Worm (Caenorhabditis elegans): Measurements from ENCODE around the gene cyp-33C6.

Gene cyp-33C6

ce11 chrV:2218803-2219202 is 30.4 kb downstream of the cyp-33C6 start, which contains the start of gene nhr-56:
Gene nhr-56, plus strand, starts transcription at chrV:2219004.
- TF ChIP-seq hmg-4 (GFP tag; optimal IDR thresholded peaks at IDR 0.05), result no peak
- no peak for TF ChIP-seq tra-4 (tag; optimal IDR thresholded peaks at IDR 0.05)
- TF ChIP-seq hnd-1 (tag; optimal IDR thresholded peaks at IDR 0.05), result no peak
- no peak for TF ChIP-seq sea-1 (GFP tag; conservative IDR thresholded peaks at IDR 0.05)
- TF ChIP-seq aly-1 (tag; optimal IDR thresholded peaks at IDR 0.05), result no peak
- no peak for TF ChIP-seq pes-1 (GFP tag; IDR thresholded peaks at IDR 0.05)
- TF ChIP-seq B0310.2 (tag; optimal IDR thresholded peaks at IDR 0.05), result no peak
- TF ChIP-seq ceh-36 (tag; optimal IDR thresholded peaks at IDR 0.05), result no peak
- TF ChIP-seq hmbx-1 (tag; optimal IDR thresholded peaks at IDR 0.05), result no peak
- TF ChIP-seq flt-1 (GFP tag; IDR thresholded peaks at IDR 0.05), result no peak
- no peak for TF ChIP-seq ets-7 (tag; optimal IDR thresholded peaks at IDR 0.05)
- no peak for TF ChIP-seq scrt-1 (GFP tag; IDR thresholded peaks at IDR 0.05)

ce11 chrV:2216927-2217326 is 32.3 kb downstream of the cyp-33C6 start:
- TF ChIP-seq hnd-1 (tag; optimal IDR thresholded peaks at IDR 0.05), result no peak
- TF ChIP-seq ama-1 (optimal IDR thresholded peaks at IDR 0.05), result no peak
- no peak for TF ChIP-seq ceh-13 (GFP tag; optimal IDR thresholded peaks at IDR 0.05)
- TF ChIP-seq tbx-37 (GFP tag; conservative IDR thresholded peaks at IDR 0.05), result no peak
- TF ChIP-seq hmg-4 (GFP tag; optimal IDR thresholded peaks at IDR 0.05), result no peak
- TF ChIP-seq tra-4 (tag; optimal IDR thresholded peaks at IDR 0.05), result no peak
- TF ChIP-seq aly-1 (tag; optimal IDR thresholded peaks at IDR 0.05), result no peak
- no peak for TF ChIP-seq ceh-36 (tag; optimal IDR thresholded peaks at IDR 0.05)
- TF ChIP-seq ets-7 (tag; optimal IDR thresholded peaks at IDR 0.05), result no peak
- TF ChIP-seq flt-1 (GFP tag; IDR thresholded peaks at IDR 0.05), result no peak
- no peak for TF ChIP-seq B0310.2 (tag; optimal IDR thresholded peaks at IDR 0.05)
- TF ChIP-seq scrt-1 (GFP tag; IDR thresholded peaks at IDR 0.05), result no peak
- no peak for TF ChIP-seq tbx-11 (GFP tag; IDR thresholded peaks at IDR 0.05)
- no peak for TF ChIP-seq pes-1 (GFP tag; IDR thresholded peaks at IDR 0.05)
- TF ChIP-seq F13C5.2 (tag; optimal IDR thresholded peaks at IDR 0.05), result no peak

- TF ChIP-seq tbx-37 (GFP tag; conservative IDR thresholded peaks at IDR 0.05) (no peak), flt-1 (GFP tag; IDR thresholded peaks at IDR 0.05) (no peak), ets-7 (tag; optimal IDR thresholded peaks at IDR 0.05) (no peak), hnd-1 (tag; optimal IDR thresholded peaks at IDR 0.05) (no peak), aly-1 (tag; optimal IDR thresholded peaks at IDR 0.05) (no peak), sea-1 (GFP tag; conservative IDR thresholded peaks at IDR 0.05) (no peak), B0310.2 (tag; optimal IDR thresholded peaks at IDR 0.05) (no peak), hmg-4 (GFP tag; optimal IDR thresholded peaks at IDR 0.05) (no peak)
Observed at ce11 chrV:2215352-2215751, 33.9 kb downstream of the cyp-33C6 start, which contains the start of gene nstp-8. Gene nstp-8, plus strand, starts transcription at chrV:2215652.

- no peak for TF ChIP-seq hmg-4 (GFP tag; optimal IDR thresholded peaks at IDR 0.05)
- no peak for TF ChIP-seq tbx-11 (GFP tag; IDR thresholded peaks at IDR 0.05)
- no peak for TF ChIP-seq scrt-1 (GFP tag; IDR thresholded peaks at IDR 0.05)
- no peak for TF ChIP-seq hnd-1 (tag; optimal IDR thresholded peaks at IDR 0.05)
- no peak for TF ChIP-seq aly-1 (tag; optimal IDR thresholded peaks at IDR 0.05)
- TF ChIP-seq ets-7 (tag; optimal IDR thresholded peaks at IDR 0.05), result no peak
- no peak for TF ChIP-seq flt-1 (GFP tag; IDR thresholded peaks at IDR 0.05)
Observed at ce11 chrV:2214428-2215038, 34.7 kb downstream of the cyp-33C6 start, which contains the start of gene nhr-184. Gene nhr-184, minus strand, starts transcription at chrV:2214478.

ce11 chrV:2211936-2212335 is 37.3 kb downstream of the cyp-33C6 start, which contains the start of gene nhr-133:
Gene nhr-133, minus strand, starts transcription at chrV:2212118.
- TF ChIP-seq scrt-1 (GFP tag; IDR thresholded peaks at IDR 0.05), result no peak

- TF ChIP-seq B0310.2 (tag; optimal IDR thresholded peaks at IDR 0.05), result no peak
- no peak for TF ChIP-seq aly-1 (tag; optimal IDR thresholded peaks at IDR 0.05)
- no peak for TF ChIP-seq tbx-11 (GFP tag; IDR thresholded peaks at IDR 0.05)
Observed at ce11 chrV:2207527-2207926, 41.7 kb downstream of the cyp-33C6 start.

ce11 chrV:2206801-2207200 is 42.4 kb downstream of the cyp-33C6 start, which contains the start of gene svh-11:
Gene svh-11, plus strand, starts transcription at chrV:2207101.
- no peak for TF ChIP-seq hmbx-1 (tag; optimal IDR thresholded peaks at IDR 0.05)
- TF ChIP-seq flt-1 (GFP tag; IDR thresholded peaks at IDR 0.05), result no peak

- TF ChIP-seq B0310.2 (tag; optimal IDR thresholded peaks at IDR 0.05) (no peak), hmg-4 (GFP tag; optimal IDR thresholded peaks at IDR 0.05) (no peak), ceh-13 (GFP tag; optimal IDR thresholded peaks at IDR 0.05) (no peak), F13C5.2 (tag; optimal IDR thresholded peaks at IDR 0.05) (no peak), pes-1 (GFP tag; IDR thresholded peaks at IDR 0.05) (no peak), hnd-1 (tag; optimal IDR thresholded peaks at IDR 0.05) (no peak), tbx-37 (GFP tag; conservative IDR thresholded peaks at IDR 0.05) (no peak), aly-1 (tag; optimal IDR thresholded peaks at IDR 0.05) (no peak), flt-1 (GFP tag; IDR thresholded peaks at IDR 0.05) (no peak), ama-1 (optimal IDR thresholded peaks at IDR 0.05) (no peak), sea-1 (GFP tag; conservative IDR thresholded peaks at IDR 0.05) (no peak)
Observed at ce11 chrV:2206181-2206580, 43.0 kb downstream of the cyp-33C6 start, which contains the start of gene srt-40. Gene srt-40, minus strand, starts transcription at chrV:2206281.

- TF ChIP-seq F13C5.2 (tag; optimal IDR thresholded peaks at IDR 0.05), result no peak
Observed at ce11 chrV:2204080-2204479, 45.1 kb downstream of the cyp-33C6 start, which contains the start of gene cyp-33C12. Gene cyp-33C12, minus strand, starts transcription at chrV:2204400.
